Fruit fly (Drosophila melanogaster): Measurements from ENCODE around the gene CG2871.

- TF ChIP-seq CTCF (optimal IDR thresholded peaks at IDR 0.05) (no peak), CG8478 (optimal IDR thresholded peaks at IDR 0.05) (no peak)
Measured at dm6 chrX:4770037-4770436, 7.1 kb downstream of the CG2871 start, which contains the start of gene CG15472.
